Worm (Caenorhabditis elegans): ENCODE results near the gene rabs-5.

DNA sequence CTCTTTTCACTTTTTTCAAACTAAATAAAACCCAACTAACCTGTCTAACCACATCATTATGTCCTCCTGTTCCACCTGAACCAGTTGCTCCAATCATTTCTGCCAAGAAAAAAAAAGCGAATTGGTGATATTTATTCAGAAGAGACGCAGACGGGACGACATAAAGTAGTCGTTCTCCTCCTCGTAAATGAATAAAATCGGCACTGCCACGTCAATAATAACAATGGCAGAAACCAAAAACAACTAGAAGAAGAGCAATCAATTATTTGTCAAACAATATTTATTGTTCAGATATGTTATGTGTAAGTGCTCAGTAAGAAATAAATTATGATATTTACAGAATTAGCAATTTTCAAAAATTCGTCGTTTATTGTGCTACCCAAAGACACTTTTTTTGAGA lies at the start of gene rabs-5:
- TF ChIP-seq him-1 (tag; optimal IDR thresholded peaks at IDR 0.05) (no peak), Y79H2A.3 (GFP tag; conservative IDR thresholded peaks at IDR 0.05) (no peak), dpl-1 (GFP tag; optimal IDR thresholded peaks at IDR 0.05) (no peak), lsy-27 (tag; optimal IDR thresholded peaks at IDR 0.05; ENCODE audit: borderline replicate concordance, insufficient read depth) (no peak), Y95B8A.8 (GFP tag; IDR thresholded peaks at IDR 0.05) (no peak), K12H6.12 (tag; optimal IDR thresholded peaks at IDR 0.05) (no peak), nfya-1 (tag; optimal IDR thresholded peaks at IDR 0.05; ENCODE audit: borderline replicate concordance, insufficient read depth) (no peak), rpc-1 (optimal IDR thresholded peaks at IDR 0.05) (no peak), rpc-1 (tag; optimal IDR thresholded peaks at IDR 0.05) (no peak), ccch-3 (GFP tag; optimal IDR thresholded peaks at IDR 0.05) (no peak), let-526 (GFP tag; IDR thresholded peaks at IDR 0.05) (no peak), F10E7.11 (tag; optimal IDR thresholded peaks at IDR 0.05) (no peak), F49E8.2 (tag; optimal IDR thresholded peaks at IDR 0.05; ENCODE audit: insufficient read depth) (peak; percentile 4), attf-6 (GFP tag; IDR thresholded peaks at IDR 0.05) (no peak), ama-1 (optimal IDR thresholded peaks at IDR 0.05) (no peak), ama-1 (GFP tag; optimal IDR thresholded peaks at IDR 0.05) (no peak)
